Fruit fly (Drosophila melanogaster): ENCODE data around the gene CG46434.

- TF ChIP-seq Crg-1 (GFP tag; optimal IDR thresholded peaks at IDR 0.05) (no peak), CG1620 (GFP tag; optimal IDR thresholded peaks at IDR 0.05) (no peak), kay (GFP tag; ENCODE audit: borderline replicate concordance) (no peak), CG33017 (tag; optimal IDR thresholded peaks at IDR 0.05) (no peak)
These were observed 43.3 kb downstream of the CG46434 start, which contains the start of gene CG9451 for dm6 chr3L:19500698-19501097.
